Fruit fly (Drosophila melanogaster) ovary, adult (tissue): ENCODE measurements around the gene Bulli.

ENCODE experiments used
- CG17801 ChIP-seq: fragments of 200-800 bp; optimal IDR thresholded peaks from 2 replicates; lab custom pipeline; 2019; ENCODE audit warnings: missing biosample characterization, mild to moderate bottlenecking, missing genetic modification characterization, moderate library complexity; ENCODE audit not compliant: partially characterized antibody

Gene Bulli

dm6 chr3L:6467691-6468329, 20.7 kb upstream of the Bulli start:
- no peak for TF ChIP-seq CG17801 (GFP tag; lab: Kevin White, UChicago)

- TF ChIP-seq CG17801 (GFP tag; lab: Kevin White, UChicago), result no peak
These were observed 19.0 kb upstream of the Bulli start for dm6 chr3L:6469508-6469907.

- TF ChIP-seq CG17801 (GFP tag; lab: Kevin White, UChicago), result no peak
These were observed 16.7 kb upstream of the Bulli start for dm6 chr3L:6471820-6472219.

- TF ChIP-seq CG17801 (GFP tag; lab: Kevin White, UChicago), result no peak
These were observed 5.6 kb upstream of the Bulli start for dm6 chr3L:6482838-6483237.

dm6 chr3L:6494928-6495806, 6.7 kb downstream of the Bulli start, which contains the start of the genes Vps8 and sfl:
Vps8 (minus strand) TSS chr3L:6495297.
sfl (plus strand) TSS chr3L:6495680.
- TF ChIP-seq CG17801 (GFP tag; lab: Kevin White, UChicago), result no peak

- TF ChIP-seq CG17801 (GFP tag; lab: Kevin White, UChicago), result no peak
These were observed 7.8 kb downstream of the Bulli start for dm6 chr3L:6496053-6496921.

- no peak for TF ChIP-seq CG17801 (GFP tag; lab: Kevin White, UChicago)
These were observed 8.4 kb downstream of the Bulli start for dm6 chr3L:6496922-6497232.

- no peak for TF ChIP-seq CG17801 (GFP tag; lab: Kevin White, UChicago)
These were observed 9.5 kb downstream of the Bulli start for dm6 chr3L:6497990-6498389.

- no peak for TF ChIP-seq CG17801 (GFP tag; lab: Kevin White, UChicago)
These were observed 10.1 kb downstream of the Bulli start for dm6 chr3L:6498602-6499001.

- no peak for TF ChIP-seq CG17801 (GFP tag; lab: Kevin White, UChicago)
These were observed 12.0 kb downstream of the Bulli start for dm6 chr3L:6500470-6500869.

- no peak for TF ChIP-seq CG17801 (GFP tag; lab: Kevin White, UChicago)
These were observed 19.6 kb downstream of the Bulli start for dm6 chr3L:6508083-6508482.

dm6 chr3L:6512284-6512683, 23.8 kb downstream of the Bulli start:
- TF ChIP-seq CG17801 (GFP tag; lab: Kevin White, UChicago), result no peak

- no peak for TF ChIP-seq CG17801 (GFP tag; lab: Kevin White, UChicago)
These were observed 28.4 kb downstream of the Bulli start for dm6 chr3L:6516901-6517300.

dm6 chr3L:6519678-6520077, 31.2 kb downstream of the Bulli start:
- TF ChIP-seq CG17801 (GFP tag; lab: Kevin White, UChicago), result no peak

- TF ChIP-seq CG17801 (GFP tag; lab: Kevin White, UChicago), result peak; percentile 42
These were observed 34.3 kb downstream of the Bulli start for dm6 chr3L:6522785-6523184.
